Worm (Caenorhabditis elegans) whole organism, L1 larva: ENCODE results near the gene popl-1.

ENCODE experiments used
- C34B4.2 ChIP-seq: sonication (generic microtip); optimal IDR thresholded peaks from 2 replicates; lab custom pipeline; 2017; ENCODE audit warnings: mild to moderate bottlenecking, missing genetic modification characterization, missing compliant biosample characterization
- aha-1 ChIP-seq: fragments of 150-350 bp; optimal IDR thresholded peaks from 2 replicates; lab custom pipeline; 2014; ENCODE audit warnings: missing biosample characterization, missing genetic modification characterization
- ceh-63 ChIP-seq: fragments of 200-800 bp; sonication (Bioruptor generic); optimal IDR thresholded peaks from 2 replicates; lab custom pipeline; 2018; ENCODE audit warnings: mild to moderate bottlenecking, missing genetic modification characterization, missing compliant biosample characterization
- ceh-8 ChIP-seq: fragments of 200-800 bp; sonication (Bioruptor generic); optimal IDR thresholded peaks from 2 replicates; lab custom pipeline; 2018; ENCODE audit warnings: mild to moderate bottlenecking, missing genetic modification characterization, moderate library complexity, missing compliant biosample characterization
- ceh-88 ChIP-seq: fragments of 200-800 bp; sonication (Bioruptor generic); IDR thresholded peaks from 2 replicates; pipeline ENCODE4 v1.3.6; 2022; ENCODE audit warnings: missing genetic modification characterization, missing compliant biosample characterization
- ceh-90 ChIP-seq: sonication (generic microtip); optimal IDR thresholded peaks from 2 replicates; lab custom pipeline; 2016; ENCODE audit warnings: missing genetic modification characterization, missing compliant biosample characterization
- dpl-1 ChIP-seq, 3 experiments: fragments of 150-350 bp in 2 of 3; sonication (generic microtip) in 1 of 3; optimal IDR thresholded peaks; 2 replicates each; lab custom pipeline; 2014 to 2017; ENCODE audit warnings: missing biosample characterization in 3 of 3, missing genetic modification characterization in 3 of 3, missing genetic modification reagents in 3 of 3
- efl-1 ChIP-seq, 4 experiments: fragments of 150-350 bp; optimal IDR thresholded peaks in 3 of 4; peaks in 1 of 4; 1 replicate in 1 of 4; 2 replicates in 3 of 4; lab custom pipeline; 2014; ENCODE audit warnings: missing biosample characterization in 2 of 4, missing genetic modification characterization in 2 of 4, missing genetic modification reagents in 2 of 4
- efl-3 ChIP-seq: fragments of 200-800 bp; sonication (Bioruptor generic); optimal IDR thresholded peaks from 2 replicates; lab custom pipeline; 2018; ENCODE audit warnings: mild to moderate bottlenecking, missing genetic modification characterization, missing compliant biosample characterization
- egl-27 ChIP-seq, 2 experiments: fragments of 150-350 bp in 1 of 2; sonication (generic microtip); optimal IDR thresholded peaks; 3 replicates each; lab custom pipeline; 2017 to 2018; ENCODE audit warnings: missing biosample characterization in 2 of 2, missing genetic modification characterization in 2 of 2, missing genetic modification reagents in 2 of 2
- elt-2 ChIP-seq: sonication (generic microtip); optimal IDR thresholded peaks from 2 replicates; lab custom pipeline; 2016; ENCODE audit warnings: missing genetic modification characterization, mild to moderate bottlenecking, inconsistent platforms, missing compliant biosample characterization, missing genetic modification reagents
- ets-5 ChIP-seq: fragments of 200-800 bp; sonication (Bioruptor generic); IDR thresholded peaks from 2 replicates; pipeline ENCODE4 v1.3.6; 2022; ENCODE audit warnings: missing genetic modification characterization, missing compliant biosample characterization
- fkh-10 ChIP-seq: sonication (generic microtip); optimal IDR thresholded peaks from 2 replicates; lab custom pipeline; 2017; ENCODE audit warnings: missing biosample characterization, missing genetic modification reagents, missing genetic modification characterization
- fos-1 ChIP-seq: fragments of 150-350 bp; optimal IDR thresholded peaks from 2 replicates; lab custom pipeline; 2014; ENCODE audit warnings: missing biosample characterization, missing genetic modification characterization
- hlh-17 ChIP-seq: fragments of 200-800 bp; sonication (Bioruptor generic); optimal IDR thresholded peaks from 2 replicates; lab custom pipeline; 2018; ENCODE audit warnings: missing genetic modification characterization, mild to moderate bottlenecking, missing compliant biosample characterization, moderate library complexity, borderline replicate concordance
- hlh-4 ChIP-seq: sonication (generic microtip); optimal IDR thresholded peaks from 2 replicates; lab custom pipeline; 2016; ENCODE audit warnings: mild to moderate bottlenecking, missing genetic modification characterization, missing compliant biosample characterization
- hpl-2 ChIP-seq: fragments of 150-350 bp; optimal IDR thresholded peaks from 2 replicates; lab custom pipeline; 2014; ENCODE audit warnings: missing biosample characterization, missing genetic modification reagents, missing genetic modification characterization
- irx-1 ChIP-seq: sonication (generic microtip); optimal IDR thresholded peaks from 2 replicates; lab custom pipeline; 2016; ENCODE audit warnings: missing genetic modification characterization, missing compliant biosample characterization
- isw-1 ChIP-seq: fragments of 200-800 bp; sonication (Bioruptor generic); IDR thresholded peaks from 2 replicates; pipeline ENCODE4 v1.3.6; 2022; ENCODE audit warnings: missing genetic modification characterization, missing compliant biosample characterization
- lin-14 ChIP-seq: fragments of 200-800 bp; sonication (Bioruptor generic); optimal IDR thresholded peaks from 2 replicates; lab custom pipeline; 2018; ENCODE audit warnings: mild to moderate bottlenecking, missing genetic modification characterization, moderate library complexity, missing compliant biosample characterization
- lin-15B ChIP-seq: fragments of 150-350 bp; sonication (generic microtip); optimal IDR thresholded peaks from 3 replicates; lab custom pipeline; 2014; ENCODE audit warnings: missing biosample characterization, missing genetic modification characterization
- lin-35 ChIP-seq, 2 experiments: fragments of 150-350 bp; optimal IDR thresholded peaks; 2 replicates each; lab custom pipeline; 2014; ENCODE audit warnings: missing biosample characterization in 2 of 2, missing genetic modification characterization in 2 of 2, missing genetic modification reagents in 2 of 2
- lir-3 ChIP-seq: sonication (generic microtip); optimal IDR thresholded peaks from 2 replicates; lab custom pipeline; 2016; ENCODE audit warnings: mild to moderate bottlenecking, missing genetic modification characterization, moderate library complexity, missing compliant biosample characterization; ENCODE audit not compliant: poor library complexity
- lsy-2 ChIP-seq, 2 experiments: fragments of 150-350 bp; optimal IDR thresholded peaks; 2 replicates each; lab custom pipeline; 2014; ENCODE audit warnings: missing biosample characterization in 2 of 2, missing genetic modification characterization in 2 of 2
- mab-9 ChIP-seq: fragments of 200-800 bp; sonication (Bioruptor generic); IDR thresholded peaks from 2 replicates; pipeline ENCODE4 v1.3.6; 2022; ENCODE audit warnings: missing genetic modification reagents, missing genetic modification characterization, missing compliant biosample characterization
- mef-2 ChIP-seq: fragments of 150-350 bp; optimal IDR thresholded peaks from 2 replicates; lab custom pipeline; 2014; ENCODE audit warnings: missing biosample characterization, missing genetic modification characterization
- mep-1 ChIP-seq: fragments of 150-350 bp; optimal IDR thresholded peaks from 2 replicates; lab custom pipeline; 2014; ENCODE audit warnings: missing biosample characterization, missing genetic modification characterization
- nhr-19 ChIP-seq: fragments of 200-800 bp; sonication (Bioruptor generic); conservative IDR thresholded peaks from 2 replicates; pipeline ENCODE4 v1.3.6; 2022; ENCODE audit warnings: missing genetic modification characterization, missing compliant biosample characterization
- nhr-20 ChIP-seq: sonication (generic microtip); optimal IDR thresholded peaks from 2 replicates; lab custom pipeline; 2016; ENCODE audit warnings: mild to moderate bottlenecking, missing genetic modification characterization, missing compliant biosample characterization
- nhr-237 ChIP-seq: fragments of 150-350 bp; optimal IDR thresholded peaks from 2 replicates; lab custom pipeline; 2014; ENCODE audit warnings: missing biosample characterization, missing genetic modification characterization
- nhr-28 ChIP-seq: fragments of 150-350 bp; optimal IDR thresholded peaks from 2 replicates; lab custom pipeline; 2014; ENCODE audit warnings: missing biosample characterization, missing genetic modification characterization
- nhr-47 ChIP-seq: sonication (generic microtip); optimal IDR thresholded peaks from 2 replicates; lab custom pipeline; 2016; ENCODE audit warnings: mild to moderate bottlenecking, missing genetic modification characterization, moderate library complexity, missing compliant biosample characterization
- nhr-71 ChIP-seq: sonication (generic microtip); optimal IDR thresholded peaks from 2 replicates; lab custom pipeline; 2016; ENCODE audit warnings: mild to moderate bottlenecking, missing genetic modification characterization, moderate library complexity, missing compliant biosample characterization
- nhr-76 ChIP-seq: sonication (generic microtip); optimal IDR thresholded peaks from 2 replicates; lab custom pipeline; 2017; ENCODE audit warnings: missing biosample characterization, missing genetic modification characterization
- nhr-84 ChIP-seq: sonication (generic microtip); optimal IDR thresholded peaks from 2 replicates; lab custom pipeline; 2017; ENCODE audit warnings: missing biosample characterization, missing genetic modification characterization
- nhr-85 ChIP-seq: sonication (generic microtip); peaks from one replicate; lab custom pipeline; 2016; ENCODE audit warnings: missing genetic modification characterization, inconsistent platforms, missing compliant biosample characterization
- pax-3 ChIP-seq: fragments of 200-800 bp; sonication (Bioruptor generic); optimal IDR thresholded peaks from 2 replicates; lab custom pipeline; 2018; ENCODE audit warnings: mild to moderate bottlenecking, missing genetic modification characterization, moderate library complexity, missing compliant biosample characterization
- rnt-1 ChIP-seq: sonication (generic microtip); optimal IDR thresholded peaks from 2 replicates; lab custom pipeline; 2016; ENCODE audit warnings: mild to moderate bottlenecking, missing genetic modification characterization, moderate library complexity, missing compliant biosample characterization
- skn-1 ChIP-seq: fragments of 150-350 bp; optimal IDR thresholded peaks from 2 replicates; lab custom pipeline; 2014; ENCODE audit warnings: missing biosample characterization, missing genetic modification characterization
- snpc-4 ChIP-seq: fragments of 150-350 bp; optimal IDR thresholded peaks from 2 replicates; lab custom pipeline; 2014; ENCODE audit warnings: missing biosample characterization, missing genetic modification characterization
- sox-4 ChIP-seq: sonication (generic microtip); optimal IDR thresholded peaks from 2 replicates; lab custom pipeline; 2016; ENCODE audit warnings: missing genetic modification characterization, missing compliant biosample characterization
- sptf-1 ChIP-seq: fragments of 150-350 bp; optimal IDR thresholded peaks from 2 replicates; lab custom pipeline; 2014; ENCODE audit warnings: missing biosample characterization, missing genetic modification characterization
- sup-37 ChIP-seq: fragments of 200-800 bp; sonication (Bioruptor generic); optimal IDR thresholded peaks from 2 replicates; lab custom pipeline; 2018; ENCODE audit warnings: mild to moderate bottlenecking, missing genetic modification characterization, missing compliant biosample characterization
- tbx-2 ChIP-seq: sonication (generic microtip); optimal IDR thresholded peaks from 2 replicates; lab custom pipeline; 2016; ENCODE audit warnings: missing genetic modification characterization, missing compliant biosample characterization
- unc-130 ChIP-seq: fragments of 150-350 bp; optimal IDR thresholded peaks from 2 replicates; lab custom pipeline; 2017; ENCODE audit warnings: missing biosample characterization, missing genetic modification characterization, inconsistent platforms
- unc-30 ChIP-seq: sonication (generic microtip); optimal IDR thresholded peaks from 2 replicates; lab custom pipeline; 2017; ENCODE audit warnings: missing biosample characterization, missing genetic modification characterization
- unc-62 ChIP-seq: fragments of 150-350 bp; optimal IDR thresholded peaks from 2 replicates; lab custom pipeline; 2014; ENCODE audit warnings: missing biosample characterization, missing genetic modification reagents, missing genetic modification characterization
- xbp-1 ChIP-seq: sonication (generic microtip); optimal IDR thresholded peaks from 2 replicates; lab custom pipeline; 2016; ENCODE audit warnings: missing genetic modification characterization, missing compliant biosample characterization
- zip-4 ChIP-seq: fragments of 200-800 bp; sonication (Bioruptor generic); optimal IDR thresholded peaks from 2 replicates; lab custom pipeline; 2018; ENCODE audit warnings: mild to moderate bottlenecking, missing genetic modification characterization, moderate library complexity, missing compliant biosample characterization
- ztf-4 ChIP-seq: fragments of 150-350 bp; optimal IDR thresholded peaks from 2 replicates; lab custom pipeline; 2014; ENCODE audit warnings: missing biosample characterization, missing genetic modification characterization

Gene popl-1

DNA sequence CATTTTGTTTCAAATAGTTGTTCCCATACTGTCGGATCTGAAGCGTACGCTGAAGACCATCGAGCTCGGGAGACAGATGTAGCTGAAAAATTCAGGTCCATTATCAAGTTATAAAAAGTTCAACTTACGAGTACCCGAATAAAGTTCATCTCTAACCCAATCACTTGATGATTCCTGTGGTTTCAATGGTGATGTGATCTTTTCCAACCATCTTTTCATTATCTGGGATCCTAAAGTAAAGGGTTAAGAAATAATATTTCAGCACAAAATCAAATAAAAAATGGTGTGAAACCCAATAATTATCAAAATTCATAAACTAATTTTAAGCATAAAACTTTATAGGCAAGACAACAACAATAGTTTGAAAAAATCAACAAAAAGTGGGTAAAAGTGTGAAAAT is 3.5 kb downstream of the popl-1 start, which contains the start of gene C05D11.8:
Gene C05D11.8 (minus strand): TSS at position 101 of the 400 bp plus-strand sequence.
- no peak for TF ChIP-seq sptf-1 (tag; lab: Kevin White, UChicago)
- no peak for TF ChIP-seq mef-2 (tag; lab: Kevin White, UChicago)
- TF ChIP-seq fkh-10 (GFP tag; lab: Kevin White, UChicago) = no peak
- no peak for TF ChIP-seq nhr-47
- no peak for TF ChIP-seq lir-3 (tag; lab: Kevin White, UChicago)
- TF ChIP-seq isw-1 = no peak
- no peak for TF ChIP-seq nhr-85 (tag; lab: Kevin White, UChicago)
- no peak for TF ChIP-seq mab-9 (GFP tag; lab: Robert Waterston, UW)
- TF ChIP-seq unc-130 (tag; lab: Kevin White, UChicago) = no peak
- TF ChIP-seq C34B4.2 (tag; lab: Kevin White, UChicago) = no peak
- no peak for TF ChIP-seq sup-37 (GFP tag; lab: Kevin White, UChicago)

DNA sequence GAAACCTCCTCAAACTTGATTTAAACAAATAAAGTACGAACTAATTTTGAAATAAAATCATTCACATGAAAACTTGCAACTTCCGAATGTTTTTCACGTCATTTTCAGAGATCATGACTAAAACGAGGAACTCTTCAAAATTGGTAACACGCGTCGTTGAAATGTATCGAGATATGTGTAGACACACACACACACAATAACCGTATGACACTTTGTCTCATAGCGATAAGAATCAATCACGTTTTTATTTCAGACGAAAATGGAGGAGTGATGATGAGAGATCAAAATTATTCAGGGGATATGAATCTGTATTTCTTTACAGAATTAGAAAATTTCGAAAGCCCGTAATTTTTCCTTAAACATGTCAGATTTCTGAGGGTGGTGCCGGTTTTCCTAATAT is 8.0 kb downstream of the popl-1 start:
- TF ChIP-seq nhr-47 (no peak), sox-4 (tag; lab: Kevin White, UChicago) (no peak), irx-1 (tag; lab: Kevin White, UChicago) (no peak), ztf-4 (no peak), egl-27 (tag; optimal IDR thresholded peaks at IDR 0.05; lab: Kevin White, UChicago) (no peak), zip-4 (GFP tag; lab: Kevin White, UChicago) (no peak), hpl-2 (GFP tag; lab: Kevin White, UChicago) (no peak), fos-1 (no peak), efl-1 (optimal IDR thresholded peaks at IDR 0.05; lab: Kevin White, UChicago) (no peak), efl-1 (GFP tag; optimal IDR thresholded peaks at IDR 0.05 in 1 of 2; lab: Kevin White, UChicago) (no peak), aha-1 (tag; lab: Kevin White, UChicago) (no peak), pax-3 (tag; lab: Kevin White, UChicago) (no peak), ceh-8 (GFP tag; lab: Kevin White, UChicago) (no peak), dpl-1 (GFP tag; optimal IDR thresholded peaks at IDR 0.05; lab: Kevin White, UChicago) (no peak), fkh-10 (GFP tag; lab: Kevin White, UChicago) (no peak), tbx-2 (tag; lab: Kevin White, UChicago) (no peak), lin-15B (no peak), nhr-237 (no peak), rnt-1 (no peak), snpc-4 (tag; lab: Kevin White, UChicago) (no peak), lir-3 (tag; lab: Kevin White, UChicago) (no peak), lin-35 (GFP tag; optimal IDR thresholded peaks at IDR 0.05; lab: Kevin White, UChicago) (peak in 1 of 2 experiments; percentile 50), nhr-28 (tag; lab: Kevin White, UChicago) (no peak), nhr-19 (GFP tag; lab: Robert Waterston, UW) (0 out of 2 replicates have a peak, but pooled peaks have one; percentile 4), nhr-84 (tag; lab: Kevin White, UChicago) (no peak), nhr-85 (tag; lab: Kevin White, UChicago) (peak; percentile 78), nhr-20 (peak; percentile 45), unc-30 (tag; lab: Kevin White, UChicago) (no peak), ets-5 (GFP tag; lab: Robert Waterston, UW) (no peak), nhr-76 (tag; lab: Kevin White, UChicago) (no peak), ceh-88 (GFP tag; lab: Robert Waterston, UW) (no peak), xbp-1 (tag; lab: Kevin White, UChicago) (no peak), hlh-17 (GFP tag; lab: Kevin White, UChicago) (no peak), ceh-90 (no peak), unc-130 (tag; lab: Kevin White, UChicago) (no peak), sptf-1 (tag; lab: Kevin White, UChicago) (no peak), unc-62 (no peak), ceh-63 (GFP tag; lab: Kevin White, UChicago) (no peak), lsy-2 (tag; optimal IDR thresholded peaks at IDR 0.05; lab: Kevin White, UChicago) (no peak), skn-1 (tag; lab: Kevin White, UChicago) (no peak), mep-1 (tag; lab: Kevin White, UChicago) (no peak), elt-2 (tag; lab: Kevin White, UChicago) (peak; percentile 46), lin-14 (GFP tag; lab: Kevin White, UChicago) (peak; percentile 45), nhr-71 (tag; lab: Kevin White, UChicago) (peak; percentile 30), efl-3 (GFP tag; lab: Kevin White, UChicago) (no peak), hlh-4 (no peak), mef-2 (tag; lab: Kevin White, UChicago) (no peak), sup-37 (GFP tag; lab: Kevin White, UChicago) (no peak)
